Worm (Caenorhabditis elegans) whole organism, L3 larva: ENCODE data around the gene scc-1.

Experiments
- ceh-16 ChIP-seq: sonication (generic microtip); optimal IDR thresholded peaks from 2 replicates; lab custom pipeline; 2017; ENCODE audit warnings: missing biosample characterization, missing genetic modification characterization
- mdl-1 ChIP-seq: fragments of 150-350 bp; optimal IDR thresholded peaks from 2 replicates; lab custom pipeline; 2014; ENCODE audit warnings: missing biosample characterization, missing genetic modification characterization

ce11 chrII:4675481-4675880, 23.0 kb upstream of the scc-1 start, which contains the start of gene T05A7.3:
- no peak for TF ChIP-seq mdl-1 (tag; lab: Kevin White, UChicago)
- no peak for TF ChIP-seq ceh-16 (tag; lab: Kevin White, UChicago)
